Worm (Caenorhabditis elegans): ENCODE results near the gene C10C5.7.

- TF ChIP-seq sptf-2 (GFP tag; optimal IDR thresholded peaks at IDR 0.05) (no peak), sea-2 (GFP tag; IDR thresholded peaks at IDR 0.05) (no peak), ztf-6 (GFP tag; IDR thresholded peaks at IDR 0.05) (no peak), egl-44 (GFP tag; IDR thresholded peaks at IDR 0.05) (no peak), unc-62 (GFP tag; optimal IDR thresholded peaks at IDR 0.05) (no peak), aptf-2 (GFP tag; conservative IDR thresholded peaks at IDR 0.05) (no peak), gei-17 (GFP tag; optimal IDR thresholded peaks at IDR 0.05) (no peak), pha-4 (tag; optimal IDR thresholded peaks at IDR 0.05) (no peak), egl-18 (GFP tag; IDR thresholded peaks at IDR 0.05) (no peak), lin-35 (GFP tag; optimal IDR thresholded peaks at IDR 0.05) (no peak), hlh-26 (GFP tag; conservative IDR thresholded peaks at IDR 0.05) (no peak)
Observed at ce11 chrIV:9397278-9397677, 12.4 kb downstream of the C10C5.7 start, which contains the start of gene F56D5.3.
